Fruit fly (Drosophila melanogaster) whole organism, embryonic: ENCODE data around the gene CG43402.

ENCODE experiments used
- Antp ChIP-seq: fragments of 200-800 bp; sonication (Bioruptor generic); optimal IDR thresholded peaks from 3 replicates; lab custom pipeline; 2016; ENCODE audit warnings: missing biosample characterization, missing genetic modification characterization
- CG10321 ChIP-seq: fragments of 200-800 bp; sonication (Bioruptor generic); IDR thresholded peaks from 2 replicates; pipeline ENCODE4 v1.3.6; 2022; ENCODE audit warnings: missing biosample characterization, missing genetic modification characterization
- CG11456 ChIP-seq: fragments of 200-800 bp; sonication (Bioruptor generic); IDR thresholded peaks from 3 replicates; pipeline ENCODE4 v1.3.6; 2022; ENCODE audit warnings: missing biosample characterization, missing genetic modification characterization
- CG12942 ChIP-seq: fragments of 200-800 bp; sonication (Bioruptor generic); optimal IDR thresholded peaks from 3 replicates; lab custom pipeline; 2016; ENCODE audit warnings: missing biosample characterization, missing genetic modification characterization
- CG13894 ChIP-seq: fragments of 200-800 bp; sonication (Bioruptor generic); optimal IDR thresholded peaks from 3 replicates; lab custom pipeline; 2018; ENCODE audit warnings: missing biosample characterization, mild to moderate bottlenecking, missing genetic modification characterization, moderate library complexity
- CG14860 ChIP-seq: fragments of 200-800 bp; sonication (Bioruptor generic); IDR thresholded peaks from 3 replicates; pipeline ENCODE4 v1.3.6; 2022; ENCODE audit warnings: missing biosample characterization, missing genetic modification characterization; ENCODE audit not compliant: partially characterized antibody
- CG16815 ChIP-seq: fragments of 200-800 bp; sonication (Bioruptor generic); optimal IDR thresholded peaks from 3 replicates; lab custom pipeline; 2017; ENCODE audit warnings: missing biosample characterization, mild to moderate bottlenecking, missing genetic modification characterization
- CG17186 ChIP-seq: fragments of 200-800 bp; sonication (Bioruptor generic); optimal IDR thresholded peaks from 3 replicates; lab custom pipeline; 2017; ENCODE audit warnings: missing biosample characterization, missing genetic modification reagents, missing genetic modification characterization
- CG17385 ChIP-seq: fragments of 200-800 bp; sonication (Bioruptor generic); optimal IDR thresholded peaks from 3 replicates; lab custom pipeline; 2018; ENCODE audit warnings: missing biosample characterization, mild to moderate bottlenecking, missing genetic modification characterization
- CG17829 ChIP-seq: fragments of 200-800 bp; optimal IDR thresholded peaks from 2 replicates; lab custom pipeline; 2019; ENCODE audit warnings: missing biosample characterization, mild to moderate bottlenecking, missing genetic modification characterization, moderate library complexity
- CG18011 ChIP-seq: fragments of 200-800 bp; sonication (Bioruptor generic); optimal IDR thresholded peaks from 2 replicates; lab custom pipeline; 2017; ENCODE audit warnings: missing biosample characterization, missing genetic modification characterization, mild to moderate bottlenecking, moderate library complexity, missing genotype
- CG2116 ChIP-seq: fragments of 200-800 bp; sonication (Bioruptor generic); optimal IDR thresholded peaks from 3 replicates; lab custom pipeline; 2018; ENCODE audit warnings: missing biosample characterization, mild to moderate bottlenecking, missing genetic modification characterization
- CG2889 ChIP-seq: fragments of 200-800 bp; sonication (Bioruptor generic); IDR thresholded peaks from 3 replicates; pipeline ENCODE4 v1.3.6; 2022; ENCODE audit warnings: missing biosample characterization, missing genetic modification characterization
- CG30403 ChIP-seq: fragments of 200-800 bp; sonication (Bioruptor generic); optimal IDR thresholded peaks from 3 replicates; lab custom pipeline; 2016; ENCODE audit warnings: missing biosample characterization, missing genetic modification characterization
- CG31365 ChIP-seq: fragments of 200-800 bp; sonication (Bioruptor generic); optimal IDR thresholded peaks from 2 replicates; lab custom pipeline; 2018; ENCODE audit warnings: missing biosample characterization, mild to moderate bottlenecking, missing genetic modification characterization
- CG33557 ChIP-seq: fragments of 200-800 bp; sonication (Bioruptor generic); optimal IDR thresholded peaks from 2 replicates; lab custom pipeline; 2019; ENCODE audit warnings: missing biosample characterization, mild to moderate bottlenecking, missing genetic modification characterization, moderate library complexity
- CG3847 ChIP-seq: fragments of 200-800 bp; sonication (Bioruptor generic); IDR thresholded peaks from 2 replicates; pipeline ENCODE4 v1.3.6; 2022; ENCODE audit warnings: missing biosample characterization, missing genetic modification characterization
- CG4360 ChIP-seq: fragments of 200-800 bp; sonication (Bioruptor generic); IDR thresholded peaks from 2 replicates; pipeline ENCODE4 v1.3.6; 2022; ENCODE audit warnings: missing biosample characterization, missing genetic modification characterization
- CG4617 ChIP-seq: fragments of 200-800 bp; sonication (Bioruptor generic); optimal IDR thresholded peaks from 3 replicates; lab custom pipeline; 2016; ENCODE audit warnings: missing biosample characterization, missing genetic modification characterization, borderline replicate concordance
- CG4707 ChIP-seq: fragments of 200-800 bp; sonication (Bioruptor generic); optimal IDR thresholded peaks from 2 replicates; lab custom pipeline; 2018; ENCODE audit warnings: missing biosample characterization, mild to moderate bottlenecking, missing genetic modification characterization, moderate library complexity
- CG8478 ChIP-seq: fragments of >200 bp; optimal IDR thresholded peaks from 2 replicates; lab custom pipeline; 2018
- Dad ChIP-seq: fragments of 200-800 bp; sonication (Bioruptor generic); optimal IDR thresholded peaks from 3 replicates; lab custom pipeline; 2016; ENCODE audit warnings: missing biosample characterization, missing genetic modification characterization
- HHEX ChIP-seq: fragments of 200-800 bp; sonication (Bioruptor generic); optimal IDR thresholded peaks from 3 replicates; lab custom pipeline; 2017; ENCODE audit warnings: missing biosample characterization, mild to moderate bottlenecking, missing genetic modification characterization, missing genetic modification reagents
- HLH4C ChIP-seq: fragments of 200-800 bp; sonication (Bioruptor generic); IDR thresholded peaks from 3 replicates; pipeline ENCODE4 v1.3.6; 2022; ENCODE audit warnings: missing biosample characterization, missing genetic modification characterization; ENCODE audit not compliant: partially characterized antibody
- HLH54F ChIP-seq: fragments of 200-800 bp; sonication (Bioruptor generic); optimal IDR thresholded peaks from 3 replicates; lab custom pipeline; 2016; ENCODE audit warnings: missing biosample characterization, missing genetic modification characterization
- Hr51 ChIP-seq, 2 experiments: fragments of 200-800 bp; sonication (Bioruptor generic); optimal IDR thresholded peaks; 2 replicates in 1 of 2; 3 replicates in 1 of 2; lab custom pipeline; 2016 to 2018; ENCODE audit warnings: missing biosample characterization in 2 of 2, missing genetic modification characterization in 2 of 2, mild to moderate bottlenecking in 1 of 2, moderate library complexity in 1 of 2
- Lpt ChIP-seq: fragments of >200 bp; optimal IDR thresholded peaks from 2 replicates; lab custom pipeline; 2018; ENCODE audit warnings: missing biosample characterization, missing genetic modification characterization
- Mad ChIP-seq: fragments of 200-800 bp; sonication (Bioruptor generic); optimal IDR thresholded peaks from 2 replicates; lab custom pipeline; 2016; ENCODE audit warnings: missing biosample characterization, missing genetic modification characterization
- Med ChIP-seq: fragments of 200-800 bp; sonication (Bioruptor generic); peaks from one replicate; lab custom pipeline; 2016; ENCODE audit warnings: missing biosample characterization, missing genetic modification characterization, mild to moderate bottlenecking, inconsistent platforms, moderate library complexity
- Meics ChIP-seq: fragments of 200-800 bp; sonication (Bioruptor generic); optimal IDR thresholded peaks from 2 replicates; lab custom pipeline; 2017; ENCODE audit warnings: missing biosample characterization, mild to moderate bottlenecking, missing genetic modification characterization
- NC2α ChIP-seq: fragments of 200-800 bp; sonication (Bioruptor generic); optimal IDR thresholded peaks from 2 replicates; lab custom pipeline; 2016; ENCODE audit warnings: missing biosample characterization, missing genetic modification characterization
- Ravus ChIP-seq: fragments of 200-800 bp; sonication (Bioruptor generic); IDR thresholded peaks from 2 replicates; pipeline ENCODE4 v1.3.6; 2022; ENCODE audit warnings: missing biosample characterization, missing genetic modification characterization
- YL-1 ChIP-seq: fragments of 200-800 bp; sonication (Bioruptor generic); optimal IDR thresholded peaks from 3 replicates; lab custom pipeline; 2017; ENCODE audit warnings: missing biosample characterization, mild to moderate bottlenecking, missing genetic modification characterization
- bab2 ChIP-seq: fragments of 200-800 bp; sonication (Bioruptor generic); optimal IDR thresholded peaks from 2 replicates; lab custom pipeline; 2016; ENCODE audit warnings: missing biosample characterization, missing genetic modification characterization
- bcd ChIP-seq: fragments of 200-800 bp; sonication (Bioruptor generic); optimal IDR thresholded peaks from 2 replicates; lab custom pipeline; 2017; ENCODE audit warnings: missing biosample characterization, mild to moderate bottlenecking, missing genetic modification characterization
- dati ChIP-seq: fragments of 200-800 bp; sonication (Bioruptor generic); IDR thresholded peaks from 2 replicates; pipeline ENCODE4 v1.3.6; 2022; ENCODE audit warnings: missing biosample characterization, missing genetic modification characterization
- ems ChIP-seq: fragments of 200-800 bp; sonication (Bioruptor generic); optimal IDR thresholded peaks from 3 replicates; lab custom pipeline; 2016; ENCODE audit warnings: missing biosample characterization, missing genetic modification characterization
- eyg ChIP-seq: fragments of 200-800 bp; sonication (Bioruptor generic); optimal IDR thresholded peaks from 3 replicates; lab custom pipeline; 2016; ENCODE audit warnings: missing biosample characterization, missing genetic modification characterization
- ftz-f1 ChIP-seq: fragments of 200-800 bp; sonication (Bioruptor generic); optimal IDR thresholded peaks from 2 replicates; lab custom pipeline; 2016; ENCODE audit warnings: missing biosample characterization, missing genetic modification characterization
- gsb-n ChIP-seq: fragments of 200-800 bp; sonication (Bioruptor generic); optimal IDR thresholded peaks from 3 replicates; lab custom pipeline; 2018; ENCODE audit warnings: missing biosample characterization, mild to moderate bottlenecking, missing genetic modification characterization
- her ChIP-seq: fragments of 200-800 bp; sonication (Bioruptor generic); optimal IDR thresholded peaks from 2 replicates; lab custom pipeline; 2016; ENCODE audit warnings: missing biosample characterization, missing genetic modification characterization
- kni ChIP-seq: fragments of 200-800 bp; sonication (Bioruptor generic); optimal IDR thresholded peaks from 3 replicates; lab custom pipeline; 2017; ENCODE audit warnings: mild to moderate bottlenecking, missing biosample characterization, missing genetic modification reagents, missing genetic modification characterization
- maf-S ChIP-seq: fragments of 200-800 bp; sonication (Bioruptor generic); optimal IDR thresholded peaks from 2 replicates; lab custom pipeline; 2016; ENCODE audit warnings: missing biosample characterization, missing genetic modification characterization
- slou ChIP-seq: fragments of 200-800 bp; sonication (Bioruptor generic); optimal IDR thresholded peaks from 3 replicates; lab custom pipeline; 2016; ENCODE audit warnings: missing biosample characterization, missing genetic modification characterization
- so ChIP-seq: fragments of 200-800 bp; sonication (Bioruptor generic); IDR thresholded peaks from 3 replicates; pipeline ENCODE4 v1.3.6; 2022; ENCODE audit warnings: missing biosample characterization, missing genetic modification characterization
- sug ChIP-seq: fragments of 200-800 bp; optimal IDR thresholded peaks from 2 replicates; lab custom pipeline; 2019; ENCODE audit warnings: missing biosample characterization, mild to moderate bottlenecking, missing genetic modification characterization, moderate library complexity
- tap ChIP-seq: fragments of 200-800 bp; optimal IDR thresholded peaks from 3 replicates; lab custom pipeline; 2019; ENCODE audit warnings: missing biosample characterization, mild to moderate bottlenecking, missing genetic modification characterization, moderate library complexity
- tna ChIP-seq: fragments of 200-800 bp; sonication (Bioruptor generic); IDR thresholded peaks from 2 replicates; pipeline ENCODE4 v1.3.6; 2022; ENCODE audit warnings: missing biosample characterization, missing genetic modification characterization; ENCODE audit not compliant: partially characterized antibody
- trem ChIP-seq: fragments of 200-800 bp; optimal IDR thresholded peaks from 3 replicates; lab custom pipeline; 2019; ENCODE audit warnings: missing biosample characterization, mild to moderate bottlenecking, missing genetic modification characterization, moderate library complexity
- unpg ChIP-seq: fragments of 200-800 bp; sonication (Bioruptor generic); optimal IDR thresholded peaks from 3 replicates; lab custom pipeline; 2018; ENCODE audit warnings: missing biosample characterization, mild to moderate bottlenecking, missing genetic modification characterization, moderate library complexity
- vvl ChIP-seq: fragments of 200-800 bp; sonication (Bioruptor generic); IDR thresholded peaks from 2 replicates; pipeline ENCODE4 v1.3.6; 2022; ENCODE audit warnings: missing biosample characterization, missing genetic modification characterization
- zfh2 ChIP-seq: fragments of 200-800 bp; sonication (Bioruptor generic); optimal IDR thresholded peaks from 2 replicates; lab custom pipeline; 2016; ENCODE audit warnings: missing biosample characterization, missing genetic modification characterization

CG43402 gene

DNA sequence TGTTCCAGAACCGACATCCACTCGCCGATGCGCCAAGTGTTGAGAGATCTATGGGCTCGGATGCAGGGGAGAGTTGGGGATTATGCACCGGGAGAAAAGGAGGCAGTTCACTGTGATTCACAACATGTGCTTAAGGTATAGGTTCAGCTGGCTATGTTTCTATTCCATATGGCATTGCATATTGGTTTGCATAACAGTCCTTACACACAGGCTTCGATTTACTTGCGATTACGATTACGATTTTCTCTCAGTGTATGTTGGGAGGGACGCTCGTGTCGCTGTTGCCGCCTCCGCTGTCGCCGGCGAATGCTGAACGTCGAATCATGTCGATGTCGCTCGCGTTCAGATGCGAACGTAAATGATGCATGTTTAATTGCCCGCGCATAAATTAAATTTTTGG lies 8.7 kb upstream of the CG43402 start (continued):
- peak; percentile 70 for TF ChIP-seq bcd (GFP tag; lab: Kevin White, UChicago)
- TF ChIP-seq CG16815 = peak; percentile 85
- TF ChIP-seq CG17186 (GFP tag; lab: Kevin White, UChicago) = peak; percentile 93
- TF ChIP-seq zfh2 (GFP tag; lab: Kevin White, UChicago) = peak; percentile 11
- TF ChIP-seq HHEX (GFP tag; lab: Kevin White, UChicago) = peak; percentile 90
- TF ChIP-seq CG17385 (GFP tag; lab: Kevin White, UChicago) = peak; percentile 87
- TF ChIP-seq HLH54F (GFP tag; lab: Kevin White, UChicago) = no peak
- TF ChIP-seq eyg (GFP tag; lab: Kevin White, UChicago) = peak; percentile 16
- TF ChIP-seq trem = peak; percentile 85
- peak; percentile 46 for TF ChIP-seq CG2116 (GFP tag; lab: Kevin White, UChicago)
- no peak for TF ChIP-seq gsb-n (tag; lab: Kevin White, UChicago)
- TF ChIP-seq CG30403 = peak; percentile 72
- peak; percentile 45 for TF ChIP-seq kni (GFP tag; lab: Kevin White, UChicago)
- TF ChIP-seq dati (GFP tag; lab: Robert Waterston, UW) = peak; percentile 86
- TF ChIP-seq tap = peak; percentile 93
- TF ChIP-seq YL-1 (GFP tag; lab: Kevin White, UChicago) = no peak
- TF ChIP-seq so = peak; percentile 94
- TF ChIP-seq Lpt (GFP tag; lab: Kevin White, UChicago) = no peak
- peak; percentile 78 for TF ChIP-seq CG12942 (GFP tag; lab: Kevin White, UChicago)
- peak; percentile 82; the same call in 2 of the 3 replicates for TF ChIP-seq CG2889 (GFP tag; lab: Robert Waterston, UW)
- TF ChIP-seq CG31365 = peak; percentile 80
- TF ChIP-seq Ravus = no peak
- peak; percentile 47 for TF ChIP-seq NC2α (GFP tag; lab: Kevin White, UChicago)
- peak; percentile 66 for TF ChIP-seq sug (tag; lab: Kevin White, UChicago)
- no peak for TF ChIP-seq CG4617 (GFP tag; lab: Kevin White, UChicago)
- TF ChIP-seq Med (GFP tag; lab: Kevin White, UChicago) = peak; percentile 64
- TF ChIP-seq her (GFP tag; lab: Kevin White, UChicago) = peak; percentile 59
- no peak for TF ChIP-seq CG8478 (lab: Kevin White, UChicago)
- TF ChIP-seq Meics (GFP tag; lab: Kevin White, UChicago) = peak; percentile 78
- peak in 1 of 2 experiments; percentile 26 for TF ChIP-seq Hr51 (GFP tag; optimal IDR thresholded peaks at IDR 0.05; lab: Kevin White, UChicago)
- TF ChIP-seq HLH4C = no peak
- no peak for TF ChIP-seq CG10321 (GFP tag; lab: Robert Waterston, UW)
- peak; percentile 57 for TF ChIP-seq CG33557 (GFP tag; lab: Kevin White, UChicago)
- TF ChIP-seq CG18011 (GFP tag; lab: Kevin White, UChicago) = peak; percentile 53
- no peak for TF ChIP-seq ftz-f1 (GFP tag; lab: Kevin White, UChicago)
- TF ChIP-seq CG14860 (GFP tag; lab: Robert Waterston, UW) = no peak
- peak; percentile 87 for TF ChIP-seq Antp
- peak; percentile 20 for TF ChIP-seq ems (GFP tag; lab: Kevin White, UChicago)
- no peak for TF ChIP-seq CG13894 (tag; lab: Kevin White, UChicago)
- TF ChIP-seq Dad = peak; percentile 92
- no peak for TF ChIP-seq CG11456
- TF ChIP-seq bab2 (GFP tag; lab: Kevin White, UChicago) = no peak
- TF ChIP-seq CG4360 (GFP tag; lab: Robert Waterston, UW) = peak; percentile 59
- TF ChIP-seq CG17829 (tag; lab: Kevin White, UChicago) = peak; percentile 93
- no peak for TF ChIP-seq CG3847 (GFP tag; lab: Robert Waterston, UW)
- TF ChIP-seq slou (GFP tag; lab: Kevin White, UChicago) = peak; percentile 8
- no peak for TF ChIP-seq Mad (GFP tag; lab: Kevin White, UChicago)
- TF ChIP-seq vvl (GFP tag; lab: Robert Waterston, UW) = peak; percentile 37; the same call in 1 of the 2 replicates
- no peak for TF ChIP-seq unpg (GFP tag; lab: Kevin White, UChicago)
- TF ChIP-seq maf-S (GFP tag; lab: Kevin White, UChicago) = no peak
- TF ChIP-seq CG4707 = peak; percentile 43
- TF ChIP-seq tna (GFP tag; lab: Robert Waterston, UW) = no peak
